Worm (Caenorhabditis elegans) whole organism, L2 larva: ENCODE data around the gene ZC21.10.
A peak's percentile ranks its signal among the peaks of the same experiment; 100 is the strongest.

ENCODE experiments used
- C34F6.9 ChIP-seq: fragments of 150-350 bp; optimal IDR thresholded peaks from 2 replicates; lab custom pipeline; 2014; ENCODE audit warnings: missing biosample characterization, missing genetic modification characterization
- F13H6.1 ChIP-seq: sonication (generic microtip); optimal IDR thresholded peaks from 2 replicates; lab custom pipeline; 2016; ENCODE audit warnings: missing genetic modification characterization, missing compliant biosample characterization
- R02D3.7 ChIP-seq: fragments of 150-350 bp; optimal IDR thresholded peaks from 2 replicates; lab custom pipeline; 2014; ENCODE audit warnings: missing biosample characterization, missing genetic modification characterization
- Y55F3AM.14 ChIP-seq: fragments of 200-800 bp; sonication (Bioruptor generic); optimal IDR thresholded peaks from 2 replicates; lab custom pipeline; 2018; ENCODE audit warnings: mild to moderate bottlenecking, missing genetic modification characterization, missing compliant biosample characterization
- ZK546.5 ChIP-seq: sonication (generic microtip); optimal IDR thresholded peaks from 2 replicates; lab custom pipeline; 2017; ENCODE audit warnings: missing biosample characterization, missing genetic modification characterization
- ama-1 ChIP-seq: fragments of 150-350 bp; optimal IDR thresholded peaks from 2 replicates; lab custom pipeline; 2018; ENCODE audit warnings: inconsistent platforms
- blmp-1 ChIP-seq: sonication (generic microtip); optimal IDR thresholded peaks from 2 replicates; lab custom pipeline; 2017; ENCODE audit warnings: missing genetic modification characterization, mild to moderate bottlenecking, missing compliant biosample characterization, antibody characterized with exemption, moderate library complexity; ENCODE audit not compliant: insufficient read depth
- ceh-16 ChIP-seq: fragments of 150-350 bp; optimal IDR thresholded peaks from 2 replicates; lab custom pipeline; 2014; ENCODE audit warnings: missing biosample characterization, missing genetic modification characterization
- ceh-82 ChIP-seq: fragments of 150-350 bp; optimal IDR thresholded peaks from 2 replicates; lab custom pipeline; 2014; ENCODE audit warnings: missing biosample characterization, missing genetic modification characterization
- dmd-4 ChIP-seq: sonication (generic microtip); optimal IDR thresholded peaks from 2 replicates; lab custom pipeline; 2017; ENCODE audit warnings: missing biosample characterization, missing genetic modification characterization
- egl-27 ChIP-seq: sonication (generic microtip); optimal IDR thresholded peaks from 3 replicates; lab custom pipeline; 2017; ENCODE audit warnings: missing biosample characterization, missing genetic modification reagents, missing genetic modification characterization
- fos-1 ChIP-seq: fragments of 150-350 bp; optimal IDR thresholded peaks from 2 replicates; lab custom pipeline; 2014; ENCODE audit warnings: missing biosample characterization, missing genetic modification characterization
- lin-11 ChIP-seq: fragments of 150-350 bp; sonication (generic microtip); optimal IDR thresholded peaks from 2 replicates; lab custom pipeline; 2014; ENCODE audit warnings: missing biosample characterization, missing genetic modification characterization, inconsistent platforms, mixed read lengths
- lin-13 ChIP-seq: fragments of 150-350 bp; optimal IDR thresholded peaks from 2 replicates; lab custom pipeline; 2014; ENCODE audit warnings: missing biosample characterization, missing genetic modification reagents, missing genetic modification characterization
- lin-39 ChIP-seq: fragments of 150-350 bp; optimal IDR thresholded peaks from 2 replicates; lab custom pipeline; 2014; ENCODE audit warnings: missing biosample characterization, missing genetic modification reagents, missing genetic modification characterization
- lsy-2 ChIP-seq, 2 experiments: fragments of 150-350 bp in 1 of 2; sonication (generic microtip) in 1 of 2; optimal IDR thresholded peaks; 2 replicates each; lab custom pipeline; 2014 to 2017; ENCODE audit warnings: missing biosample characterization in 2 of 2, missing genetic modification characterization in 2 of 2
- mbf-1 ChIP-seq: sonication (generic microtip); optimal IDR thresholded peaks from 2 replicates; lab custom pipeline; 2017; ENCODE audit warnings: missing biosample characterization, missing genetic modification characterization
- nhr-10 ChIP-seq: sonication (generic microtip); optimal IDR thresholded peaks from 2 replicates; lab custom pipeline; 2017; ENCODE audit warnings: missing biosample characterization, missing genetic modification characterization
- nhr-11 ChIP-seq: fragments of 150-350 bp; optimal IDR thresholded peaks from 2 replicates; lab custom pipeline; 2014; ENCODE audit warnings: missing biosample characterization, missing genetic modification characterization
- nhr-12 ChIP-seq: fragments of 150-350 bp; optimal IDR thresholded peaks from 2 replicates; lab custom pipeline; 2014; ENCODE audit warnings: missing biosample characterization, missing genetic modification characterization
- nhr-129 ChIP-seq: fragments of 150-350 bp; optimal IDR thresholded peaks from 2 replicates; lab custom pipeline; 2014; ENCODE audit warnings: missing biosample characterization, missing genetic modification characterization
- nhr-21 ChIP-seq: fragments of 150-350 bp; optimal IDR thresholded peaks from 2 replicates; lab custom pipeline; 2014; ENCODE audit warnings: missing biosample characterization, missing genetic modification characterization
- nhr-23 ChIP-seq: fragments of 150-350 bp; optimal IDR thresholded peaks from 2 replicates; lab custom pipeline; 2014; ENCODE audit warnings: missing biosample characterization, missing genetic modification reagents, missing genetic modification characterization
- nhr-237 ChIP-seq: fragments of 150-350 bp; optimal IDR thresholded peaks from 2 replicates; lab custom pipeline; 2014; ENCODE audit warnings: missing biosample characterization, missing genetic modification characterization
- nhr-25 ChIP-seq: fragments of 150-350 bp; sonication (generic microtip); optimal IDR thresholded peaks from 3 replicates; lab custom pipeline; 2014; ENCODE audit warnings: missing biosample characterization, missing genetic modification characterization
- nhr-6 ChIP-seq: fragments of 150-350 bp; optimal IDR thresholded peaks from 2 replicates; lab custom pipeline; 2014; ENCODE audit warnings: missing biosample characterization, missing genetic modification characterization
- nhr-77 ChIP-seq: fragments of 150-350 bp; optimal IDR thresholded peaks from 2 replicates; lab custom pipeline; 2014; ENCODE audit warnings: missing biosample characterization, missing genetic modification characterization
- peb-1 ChIP-seq: fragments of 150-350 bp; optimal IDR thresholded peaks from 2 replicates; lab custom pipeline; 2014; ENCODE audit warnings: missing biosample characterization, missing genetic modification characterization
- sem-4 ChIP-seq: fragments of 150-350 bp; optimal IDR thresholded peaks from 2 replicates; lab custom pipeline; 2014; ENCODE audit warnings: missing biosample characterization, missing genetic modification reagents, missing genetic modification characterization
- skn-1 ChIP-seq: sonication (generic microtip); optimal IDR thresholded peaks from 2 replicates; lab custom pipeline; 2017; ENCODE audit warnings: missing biosample characterization, missing genetic modification characterization
- sma-3 ChIP-seq: sonication (generic microtip); optimal IDR thresholded peaks from 2 replicates; lab custom pipeline; 2016; ENCODE audit warnings: missing genetic modification reagents, missing genetic modification characterization, missing compliant biosample characterization
- snpc-4 ChIP-seq: fragments of 150-350 bp; optimal IDR thresholded peaks from 2 replicates; lab custom pipeline; 2014; ENCODE audit warnings: missing biosample characterization, missing genetic modification characterization
- unc-39 ChIP-seq: fragments of 150-350 bp; optimal IDR thresholded peaks from 2 replicates; lab custom pipeline; 2014; ENCODE audit warnings: missing biosample characterization, missing genetic modification characterization
- unc-55 ChIP-seq: fragments of 150-350 bp; sonication (generic microtip); optimal IDR thresholded peaks from 3 replicates; lab custom pipeline; 2014; ENCODE audit warnings: missing biosample characterization, missing genetic modification reagents, missing genetic modification characterization
- unc-62 ChIP-seq: fragments of 150-350 bp; optimal IDR thresholded peaks from 2 replicates; lab custom pipeline; 2014; ENCODE audit warnings: missing biosample characterization, missing genetic modification reagents, missing genetic modification characterization
- zag-1 ChIP-seq: fragments of 150-350 bp; optimal IDR thresholded peaks from 2 replicates; lab custom pipeline; 2014; ENCODE audit warnings: missing biosample characterization, missing genetic modification characterization
- ztf-1 ChIP-seq: fragments of 200-800 bp; sonication (Bioruptor generic); conservative IDR thresholded peaks from 2 replicates; pipeline ENCODE4 v1.3.6; 2022; ENCODE audit warnings: missing genetic modification characterization, missing compliant biosample characterization
- ztf-4 ChIP-seq: fragments of 150-350 bp; optimal IDR thresholded peaks from 2 replicates; lab custom pipeline; 2014; ENCODE audit warnings: missing biosample characterization, missing genetic modification characterization

The ZC21.10 gene

ce11 chrIII:8490254-8490653, 39.6 kb upstream of the ZC21.10 start, which contains the start of the genes ess-2 and F42H10.2 (continued):
- no peak for TF ChIP-seq zag-1
- no peak for TF ChIP-seq peb-1 (tag; lab: Kevin White, UChicago)
- peak; percentile 54 for TF ChIP-seq nhr-25 (tag; lab: Kevin White, UChicago)
- TF ChIP-seq, all 48 proteins: peak for 10

- TF ChIP-seq lin-11 (tag; lab: Kevin White, UChicago) = no peak
- TF ChIP-seq lin-39 (tag; lab: Kevin White, UChicago) = no peak
- no peak for TF ChIP-seq Y55F3AM.14 (GFP tag; lab: Kevin White, UChicago)
- no peak for TF ChIP-seq nhr-6
Measured at ce11 chrIII:8491945-8492344, 37.9 kb upstream of the ZC21.10 start.

- TF ChIP-seq nhr-10 (tag; lab: Kevin White, UChicago) = no peak
- no peak for TF ChIP-seq zag-1
- no peak for TF ChIP-seq ztf-4 (tag; lab: Kevin White, UChicago)
- TF ChIP-seq unc-39 = no peak
- TF ChIP-seq sma-3 (GFP tag; lab: Kevin White, UChicago) = no peak
- no peak for TF ChIP-seq mbf-1
- TF ChIP-seq blmp-1 (tag; lab: Kevin White, UChicago) = no peak
- TF ChIP-seq lin-39 (tag; lab: Kevin White, UChicago) = no peak
- no peak for TF ChIP-seq nhr-6
- no peak for TF ChIP-seq ceh-82
- TF ChIP-seq lin-13 = no peak
- TF ChIP-seq dmd-4 (tag; lab: Kevin White, UChicago) = no peak
- no peak for TF ChIP-seq nhr-129
- TF ChIP-seq R02D3.7 (tag; lab: Kevin White, UChicago) = no peak
- TF ChIP-seq ZK546.5 (tag; lab: Kevin White, UChicago) = no peak
- no peak for TF ChIP-seq skn-1 (tag; lab: Kevin White, UChicago)
Measured at ce11 chrIII:8494708-8495107, 35.2 kb upstream of the ZC21.10 start, which contains the start of gene pac-1. Gene pac-1, plus strand, starts transcription at chrIII:8495008.

ce11 chrIII:8503341-8503740, 26.5 kb upstream of the ZC21.10 start:
- TF ChIP-seq lsy-2 (tag; optimal IDR thresholded peaks at IDR 0.05; lab: Kevin White, UChicago) (peak in 1 of 2 experiments; percentile 28), unc-39 (no peak), sem-4 (tag; lab: Kevin White, UChicago) (no peak), nhr-25 (tag; lab: Kevin White, UChicago) (peak; percentile 17), nhr-77 (no peak), nhr-11 (tag; lab: Kevin White, UChicago) (no peak), ceh-16 (no peak), nhr-129 (no peak), egl-27 (tag; lab: Kevin White, UChicago) (peak; percentile 8), ZK546.5 (tag; lab: Kevin White, UChicago) (no peak), nhr-10 (tag; lab: Kevin White, UChicago) (no peak), ztf-1 (GFP tag; lab: Robert Waterston, UW) (no peak), F13H6.1 (tag; lab: Kevin White, UChicago) (peak; percentile 41), C34F6.9 (no peak), nhr-237 (no peak)
- TF ChIP-seq, all 48 proteins: peak for 4

- TF ChIP-seq nhr-25 (tag; lab: Kevin White, UChicago) (no peak), nhr-12 (tag; lab: Kevin White, UChicago) (no peak), skn-1 (tag; lab: Kevin White, UChicago) (no peak), ztf-1 (GFP tag; lab: Robert Waterston, UW) (no peak), unc-62 (GFP tag; lab: Kevin White, UChicago) (no peak), snpc-4 (tag; lab: Kevin White, UChicago) (no peak), zag-1 (no peak), fos-1 (peak; percentile 22), peb-1 (tag; lab: Kevin White, UChicago) (no peak), nhr-21 (tag; lab: Kevin White, UChicago) (peak; percentile 55), unc-39 (no peak), nhr-23 (tag; lab: Kevin White, UChicago) (no peak), ama-1 (lab: Kevin White, UChicago) (no peak), unc-55 (GFP tag; lab: Kevin White, UChicago) (no peak), ceh-82 (no peak)
- TF ChIP-seq, all 48 proteins: peak for 2
Measured at ce11 chrIII:8504176-8504763, 25.6 kb upstream of the ZC21.10 start.
